Worm (Caenorhabditis elegans) whole organism, early embryonic: ENCODE results near the gene lec-8.

Experiments
- ama-1 ChIP-seq: fragments of 150-350 bp; optimal IDR thresholded peaks from 2 replicates; lab custom pipeline; 2014
- ceh-13 ChIP-seq: fragments of 200-800 bp; sonication (Bioruptor generic); optimal IDR thresholded peaks from 2 replicates; lab custom pipeline; 2018; ENCODE audit warnings: mild to moderate bottlenecking, missing genetic modification characterization, missing compliant biosample characterization
- ceh-36 ChIP-seq: sonication (generic microtip); optimal IDR thresholded peaks from 2 replicates; lab custom pipeline; 2016; ENCODE audit warnings: missing genetic modification characterization, inconsistent platforms, missing compliant biosample characterization
- ets-7 ChIP-seq: sonication (generic microtip); optimal IDR thresholded peaks from 2 replicates; lab custom pipeline; 2016; ENCODE audit warnings: missing genotype, missing genetic modification characterization, missing compliant biosample characterization
- flt-1 ChIP-seq: fragments of 200-800 bp; sonication (Bioruptor generic); IDR thresholded peaks from 2 replicates; pipeline ENCODE4 v1.3.6; 2022; ENCODE audit warnings: missing genetic modification characterization, missing compliant biosample characterization
- hmbx-1 ChIP-seq: sonication (generic microtip); optimal IDR thresholded peaks from 2 replicates; lab custom pipeline; 2016; ENCODE audit warnings: mild to moderate bottlenecking, missing genetic modification characterization, missing compliant biosample characterization
- hmg-4 ChIP-seq: fragments of 200-800 bp; sonication (Bioruptor generic); optimal IDR thresholded peaks from 2 replicates; lab custom pipeline; 2018; ENCODE audit warnings: mild to moderate bottlenecking, missing genetic modification characterization, missing compliant biosample characterization
- hnd-1 ChIP-seq: sonication (generic microtip); optimal IDR thresholded peaks from 2 replicates; lab custom pipeline; 2016; ENCODE audit warnings: missing genetic modification characterization, missing compliant biosample characterization
- pes-1 ChIP-seq: fragments of 200-800 bp; sonication (Bioruptor generic); IDR thresholded peaks from 2 replicates; pipeline ENCODE4 v1.3.6; 2022; ENCODE audit warnings: missing genetic modification reagents, missing genetic modification characterization, missing compliant biosample characterization
- scrt-1 ChIP-seq: fragments of 200-800 bp; sonication (Bioruptor generic); IDR thresholded peaks from 2 replicates; pipeline ENCODE4 v1.3.6; 2022; ENCODE audit warnings: missing genetic modification characterization, missing compliant biosample characterization
- tbx-11 ChIP-seq: fragments of 200-800 bp; sonication (Bioruptor generic); IDR thresholded peaks from 2 replicates; pipeline ENCODE4 v1.3.6; 2022; ENCODE audit warnings: missing genetic modification characterization, missing compliant biosample characterization
- tbx-37 ChIP-seq: fragments of 200-800 bp; sonication (Bioruptor generic); conservative IDR thresholded peaks from 2 replicates; pipeline ENCODE4 v1.3.6; 2022; ENCODE audit warnings: missing genetic modification reagents, missing genetic modification characterization, missing compliant biosample characterization

- TF ChIP-seq ets-7 (tag; lab: Kevin White, UChicago) (no peak), ama-1 (lab: Kevin White, UChicago) (no peak), hnd-1 (tag; lab: Kevin White, UChicago) (no peak), hmg-4 (GFP tag; lab: Kevin White, UChicago) (no peak), pes-1 (GFP tag; lab: Robert Waterston, UW) (no peak), ceh-36 (tag; lab: Kevin White, UChicago) (no peak), tbx-11 (GFP tag; lab: Robert Waterston, UW) (no peak), hmbx-1 (tag; lab: Kevin White, UChicago) (no peak), flt-1 (GFP tag; lab: Robert Waterston, UW) (no peak), scrt-1 (GFP tag; lab: Robert Waterston, UW) (no peak), tbx-37 (GFP tag; lab: Robert Waterston, UW) (no peak), ceh-13 (GFP tag; lab: Kevin White, UChicago) (no peak)
These were observed 6.2 kb downstream of the lec-8 start, which contains the start of gene R07B1.11 for ce11 chrX:9856618-9857017.
